Fruit fly (Drosophila melanogaster) S2 (cell line): ENCODE results near the gene CG6006.

Source experiments
- CG8478 ChIP-seq: fragments of >200 bp; optimal IDR thresholded peaks from 2 replicates; lab custom pipeline; 2018
- CTCF ChIP-seq, 2 experiments: fragments of >200 bp; optimal IDR thresholded peaks; 2 replicates each; lab custom pipeline; 2018

DNA sequence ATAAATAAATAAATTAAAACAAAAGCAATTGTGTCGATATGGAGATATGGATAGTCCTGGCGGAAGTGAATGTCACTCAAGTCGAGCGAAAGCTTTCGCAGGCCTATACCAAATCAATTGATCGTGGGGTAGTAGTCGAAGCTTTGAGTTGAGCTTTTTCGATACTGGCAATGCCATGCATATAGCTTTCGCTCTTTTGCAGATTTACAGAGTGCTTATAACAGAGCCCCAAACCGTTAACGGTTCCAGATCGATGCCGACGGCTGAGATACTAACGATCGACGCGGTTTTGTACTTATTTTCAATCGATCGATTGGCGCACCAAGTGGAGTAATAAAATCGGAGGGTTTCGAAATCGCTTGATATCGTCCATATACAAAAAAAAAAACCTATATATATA lies 17.0 kb downstream of the CG6006 start, which contains the start of gene CG8925:
- TF ChIP-seq CTCF (optimal IDR thresholded peaks at IDR 0.05; lab: Kevin White, UChicago): no peak
- no peak for TF ChIP-seq CG8478
